Fruit fly (Drosophila melanogaster) whole organism, embryonic: ENCODE measurements around the gene Bicra.

Experiments
- Meics ChIP-seq: fragments of 200-800 bp; sonication (Bioruptor generic); optimal IDR thresholded peaks from 2 replicates; lab custom pipeline; 2017; ENCODE audit warnings: missing biosample characterization, mild to moderate bottlenecking, missing genetic modification characterization
- dm ChIP-seq: fragments of 200-800 bp; sonication (Bioruptor generic); optimal IDR thresholded peaks from 3 replicates; lab custom pipeline; 2016; ENCODE audit warnings: missing biosample characterization, missing genetic modification characterization

dm6 chr3R:29086896-29087295 lies 24.1 kb downstream of the Bicra start:
- no peak for TF ChIP-seq Meics (GFP tag; lab: Kevin White, UChicago)
- no peak for TF ChIP-seq dm (GFP tag; lab: Kevin White, UChicago)
